Worm (Caenorhabditis elegans): ENCODE results near the gene rsp-6.

DNA sequence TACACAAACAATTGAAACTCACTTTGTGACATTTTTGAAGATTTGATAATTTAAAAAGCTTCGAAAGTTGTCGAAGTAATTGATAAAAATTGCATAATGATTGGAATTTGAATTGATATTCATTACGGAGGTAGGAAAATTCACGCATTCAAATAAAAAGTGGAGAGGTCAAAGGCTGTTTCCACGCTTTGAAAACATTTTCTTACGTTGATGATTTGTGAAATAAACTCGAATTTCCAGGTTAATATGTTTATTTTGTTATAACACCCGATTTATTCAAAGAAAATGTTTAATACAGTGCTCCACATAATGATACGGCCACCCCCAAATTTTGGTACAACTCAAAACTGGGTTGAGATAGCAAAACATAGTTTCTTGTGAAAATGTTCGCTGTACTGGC lies 12.2 kb upstream of the rsp-6 start, which contains the start of gene C33H5.16:
- no peak for TF ChIP-seq flt-1 (GFP tag; IDR thresholded peaks at IDR 0.05)
- no peak for TF ChIP-seq cog-1 (tag; optimal IDR thresholded peaks at IDR 0.05)
- TF ChIP-seq ztf-29 (GFP tag; IDR thresholded peaks at IDR 0.05), result no peak
- TF ChIP-seq med-1 (GFP tag; optimal IDR thresholded peaks at IDR 0.05; ENCODE audit: insufficient read depth), result no peak
- TF ChIP-seq ztf-23 (GFP tag; IDR thresholded peaks at IDR 0.05), result no peak
- no peak for TF ChIP-seq klf-2 (GFP tag; conservative IDR thresholded peaks at IDR 0.05)
- no peak for TF ChIP-seq T22C8.4 (GFP tag; IDR thresholded peaks at IDR 0.05)
